Worm (Caenorhabditis elegans): ENCODE data around the gene ssp-35.

DNA sequence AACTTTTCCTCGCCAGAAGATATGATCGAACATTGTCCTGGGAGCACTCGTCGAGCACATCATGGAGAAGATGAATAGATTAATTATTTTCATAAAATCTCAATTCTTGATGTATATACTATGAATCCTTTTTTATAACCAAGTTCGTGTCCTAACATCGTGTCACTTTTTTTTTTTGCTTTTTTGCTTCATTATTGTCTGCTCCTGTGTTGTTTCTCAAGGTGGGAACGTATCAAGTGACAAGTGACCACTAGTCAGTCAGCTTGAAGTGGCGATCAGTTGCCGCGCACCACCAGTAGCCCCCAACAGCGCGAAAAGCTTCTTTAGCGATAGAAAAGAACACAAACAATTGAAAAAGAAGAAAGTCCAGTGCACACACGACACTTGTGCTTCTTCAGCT is 11.4 kb downstream of the ssp-35 start, which contains the start of gene lrx-1:
- no peak for TF ChIP-seq him-1 (tag; optimal IDR thresholded peaks at IDR 0.05)
- TF ChIP-seq dao-5 (tag; optimal IDR thresholded peaks at IDR 0.05), result no peak
- no peak for TF ChIP-seq W03F9.2 (tag; optimal IDR thresholded peaks at IDR 0.05)
